Worm (Caenorhabditis elegans): Measurements from ENCODE around the gene gpa-17.

DNA sequence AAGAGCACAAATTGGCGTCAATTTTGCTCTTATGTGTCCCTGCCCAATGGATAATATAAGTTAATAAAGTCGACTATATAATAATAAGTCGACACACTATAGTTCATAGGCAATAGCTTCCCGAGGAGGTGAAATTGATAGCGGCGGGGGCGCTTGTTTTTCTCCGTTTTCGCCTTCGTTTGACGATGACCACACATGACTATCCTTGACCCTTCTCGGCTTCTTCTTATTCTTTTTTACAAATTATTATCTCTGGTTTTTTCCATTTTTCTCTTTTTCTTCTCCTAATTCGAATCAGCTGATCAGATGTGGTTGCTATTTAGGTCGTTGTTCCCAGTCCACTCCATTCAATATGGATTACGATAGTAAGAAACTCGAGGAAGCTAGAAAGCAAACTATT is 42.3 kb downstream of the gpa-17 start, which contains the start of gene acbp-8:
- TF ChIP-seq lin-39 (tag; optimal IDR thresholded peaks at IDR 0.05), result no peak
- no peak for TF ChIP-seq unc-62 (GFP tag; optimal IDR thresholded peaks at IDR 0.05 in 1 of 2)
- TF ChIP-seq unc-62 (tag; optimal IDR thresholded peaks at IDR 0.05), result no peak
- TF ChIP-seq lsy-2 (tag; optimal IDR thresholded peaks at IDR 0.05), result no peak
- no peak for TF ChIP-seq lin-13 (GFP tag; optimal IDR thresholded peaks at IDR 0.05)
- TF ChIP-seq ces-1 (GFP tag; optimal IDR thresholded peaks at IDR 0.05), result no peak
- no peak for TF ChIP-seq egl-43 (GFP tag; IDR thresholded peaks at IDR 0.05)
- TF ChIP-seq nhr-237 (tag; optimal IDR thresholded peaks at IDR 0.05), result no peak
- TF ChIP-seq ceh-62 (tag; optimal IDR thresholded peaks at IDR 0.05), result no peak
- no peak for TF ChIP-seq zip-11 (GFP tag; IDR thresholded peaks at IDR 0.05)
- TF ChIP-seq php-3 (GFP tag; IDR thresholded peaks at IDR 0.05), result no peak
- no peak for TF ChIP-seq mdl-1 (tag; optimal IDR thresholded peaks at IDR 0.05)
- no peak for TF ChIP-seq unc-130 (GFP tag; optimal IDR thresholded peaks at IDR 0.05)
